Fruit fly (Drosophila melanogaster) ovary, adult (tissue): Measurements from ENCODE around the gene Cyp12a4.

ENCODE experiments used
- CG17801 ChIP-seq: fragments of 200-800 bp; optimal IDR thresholded peaks from 2 replicates; lab custom pipeline; 2019; ENCODE audit warnings: missing biosample characterization, mild to moderate bottlenecking, missing genetic modification characterization, moderate library complexity; ENCODE audit not compliant: partially characterized antibody

The Cyp12a4 gene

DNA sequence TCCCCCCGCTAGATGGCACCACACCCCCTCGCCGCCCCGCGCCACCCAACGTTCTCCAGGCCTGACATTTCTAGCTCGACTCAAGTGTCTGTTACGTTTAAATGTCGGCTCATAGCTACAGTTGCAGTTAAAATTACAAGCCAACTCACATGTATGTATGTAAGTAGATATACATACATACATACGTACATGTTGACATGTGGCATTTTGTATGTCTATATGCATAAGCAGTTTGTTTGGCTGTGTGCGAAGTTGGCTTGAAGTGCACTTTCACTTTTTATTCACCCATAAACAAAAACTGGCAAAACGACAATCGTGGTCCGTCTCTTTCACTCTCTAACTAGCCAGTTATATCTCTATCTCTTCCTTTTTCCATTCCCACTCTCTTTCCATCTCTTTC is 47.9 kb downstream of the Cyp12a4 start:
- TF ChIP-seq CG17801 = no peak
